Worm (Caenorhabditis elegans): ENCODE measurements around the gene B0284.3.

DNA sequence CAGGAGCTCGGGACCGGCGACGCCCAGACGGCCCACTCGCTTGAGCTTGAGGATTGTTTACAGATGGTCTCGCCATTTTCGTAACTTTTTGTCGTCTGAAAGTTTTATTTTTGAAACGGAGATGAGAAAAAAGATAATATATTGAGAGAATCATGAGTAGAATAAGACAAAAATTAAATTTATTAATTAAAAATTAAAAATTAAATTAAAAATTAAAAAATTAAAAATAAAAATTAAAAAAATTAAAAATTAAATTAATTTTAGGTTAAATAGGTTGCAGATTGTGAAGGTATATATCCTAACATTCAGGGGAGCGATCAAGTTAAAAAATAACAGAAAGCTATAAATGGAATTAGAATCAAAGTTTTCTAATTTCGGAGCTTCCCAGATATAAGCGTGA lies at the start of gene B0284.3:
- TF ChIP-seq him-1 (tag; optimal IDR thresholded peaks at IDR 0.05): no peak
- TF ChIP-seq W03F9.2 (tag; optimal IDR thresholded peaks at IDR 0.05): no peak
